Fruit fly (Drosophila melanogaster) whole organism, embryonic: ENCODE measurements around the gene HDAC1.

Experiments
- CG10147 ChIP-seq: fragments of 200-800 bp; sonication (Bioruptor generic); optimal IDR thresholded peaks from 2 replicates; lab custom pipeline; 2019; ENCODE audit warnings: missing biosample characterization, mild to moderate bottlenecking, missing genetic modification characterization, moderate library complexity
- CG10321 ChIP-seq: fragments of 200-800 bp; sonication (Bioruptor generic); IDR thresholded peaks from 2 replicates; pipeline ENCODE4 v1.3.6; 2022; ENCODE audit warnings: missing biosample characterization, missing genetic modification characterization
- CG10959 ChIP-seq: fragments of 200-800 bp; sonication (Bioruptor generic); IDR thresholded peaks from 2 replicates; pipeline ENCODE4 v1.3.6; 2022; ENCODE audit warnings: missing biosample characterization, missing genetic modification characterization
- CG11398 ChIP-seq: fragments of 200-800 bp; sonication (Bioruptor generic); optimal IDR thresholded peaks from 2 replicates; lab custom pipeline; 2016; ENCODE audit warnings: missing biosample characterization, missing genetic modification characterization
- CG12299 ChIP-seq: fragments of 200-800 bp; sonication (Bioruptor generic); optimal IDR thresholded peaks from 2 replicates; lab custom pipeline; 2018; ENCODE audit warnings: missing biosample characterization, mild to moderate bottlenecking, missing genetic modification characterization
- CG12391 ChIP-seq: fragments of 200-800 bp; sonication (Bioruptor generic); optimal IDR thresholded peaks from 3 replicates; lab custom pipeline; 2018; ENCODE audit warnings: missing biosample characterization, mild to moderate bottlenecking, missing genetic modification characterization, moderate library complexity
- CG13123 ChIP-seq: fragments of 200-800 bp; sonication (Bioruptor generic); optimal IDR thresholded peaks from 2 replicates; lab custom pipeline; 2016; ENCODE audit warnings: missing biosample characterization, missing genetic modification characterization
- CG14965 ChIP-seq: fragments of 200-800 bp; sonication (Bioruptor generic); optimal IDR thresholded peaks from 2 replicates; lab custom pipeline; 2016; ENCODE audit warnings: missing biosample characterization, missing genetic modification characterization, borderline replicate concordance
- CG1602 ChIP-seq: fragments of 200-800 bp; sonication (Bioruptor generic); optimal IDR thresholded peaks from 3 replicates; lab custom pipeline; 2016; ENCODE audit warnings: missing biosample characterization, missing genetic modification characterization
- CG17328 ChIP-seq: fragments of 200-800 bp; sonication (Bioruptor generic); IDR thresholded peaks from 2 replicates; pipeline ENCODE4 v1.3.6; 2022; ENCODE audit warnings: missing biosample characterization, missing genetic modification characterization
- CG31388 ChIP-seq: fragments of 200-800 bp; sonication (Bioruptor generic); optimal IDR thresholded peaks from 2 replicates; lab custom pipeline; 2016; ENCODE audit warnings: missing biosample characterization, missing genetic modification characterization
- CG32767 ChIP-seq: fragments of 200-800 bp; sonication (Bioruptor generic); IDR thresholded peaks from 2 replicates; pipeline ENCODE4 v1.3.6; 2022; ENCODE audit warnings: missing biosample characterization, missing genetic modification characterization
- CG32772 ChIP-seq: fragments of 200-800 bp; sonication (Bioruptor generic); IDR thresholded peaks from 2 replicates; pipeline ENCODE4 v1.3.6; 2022; ENCODE audit warnings: missing biosample characterization, missing genetic modification characterization
- CG34422 ChIP-seq: fragments of 200-800 bp; sonication (Bioruptor generic); IDR thresholded peaks from 3 replicates; pipeline ENCODE4 v1.3.6; 2022; ENCODE audit warnings: missing biosample characterization, missing genetic modification characterization
- CG7271 ChIP-seq: fragments of 200-800 bp; sonication (Bioruptor generic); optimal IDR thresholded peaks from 2 replicates; lab custom pipeline; 2018; ENCODE audit warnings: missing biosample characterization, mild to moderate bottlenecking, missing genetic modification characterization, moderate library complexity
- CG7786 ChIP-seq: fragments of 200-800 bp; sonication (Bioruptor generic); optimal IDR thresholded peaks from 2 replicates; lab custom pipeline; 2016; ENCODE audit warnings: missing biosample characterization, missing genetic modification characterization
- CG8765 ChIP-seq: fragments of 200-800 bp; sonication (Bioruptor generic); IDR thresholded peaks from 2 replicates; pipeline ENCODE4 v1.3.6; 2022; ENCODE audit warnings: missing biosample characterization, missing genetic modification characterization
- CG9609 ChIP-seq: fragments of 200-800 bp; sonication (Bioruptor generic); optimal IDR thresholded peaks from 3 replicates; lab custom pipeline; 2016; ENCODE audit warnings: missing biosample characterization, missing genetic modification characterization
- CHES-1-like ChIP-seq: fragments of 200-800 bp; sonication (Bioruptor generic); optimal IDR thresholded peaks from 2 replicates; lab custom pipeline; 2016; ENCODE audit warnings: missing biosample characterization, missing genetic modification characterization
- Hmr ChIP-seq: fragments of 200-800 bp; sonication (Bioruptor generic); optimal IDR thresholded peaks from 3 replicates; lab custom pipeline; 2017; ENCODE audit warnings: mild to moderate bottlenecking, missing biosample characterization, missing genetic modification reagents, missing genetic modification characterization
- Hr39 ChIP-seq: fragments of >200 bp; optimal IDR thresholded peaks from 2 replicates; lab custom pipeline; 2017
- Neu2 ChIP-seq: fragments of 200-800 bp; sonication (Bioruptor generic); optimal IDR thresholded peaks from 3 replicates; lab custom pipeline; 2016; ENCODE audit warnings: missing biosample characterization, missing genetic modification characterization, borderline replicate concordance
- Ravus ChIP-seq: fragments of 200-800 bp; sonication (Bioruptor generic); IDR thresholded peaks from 2 replicates; pipeline ENCODE4 v1.3.6; 2022; ENCODE audit warnings: missing biosample characterization, missing genetic modification characterization
- Scr ChIP-seq: fragments of 200-800 bp; sonication (Bioruptor generic); IDR thresholded peaks from 2 replicates; pipeline ENCODE4 v1.3.6; 2022; ENCODE audit warnings: missing biosample characterization, missing genetic modification characterization; ENCODE audit not compliant: partially characterized antibody
- TFAM ChIP-seq: fragments of 200-800 bp; sonication (Bioruptor generic); optimal IDR thresholded peaks from 2 replicates; lab custom pipeline; 2017; ENCODE audit warnings: missing biosample characterization, missing genetic modification characterization, inconsistent platforms
- ase ChIP-seq: fragments of 200-800 bp; sonication (Bioruptor generic); IDR thresholded peaks from 3 replicates; pipeline ENCODE4 v1.3.6; 2022; ENCODE audit warnings: missing biosample characterization, missing genetic modification characterization
- bowl ChIP-seq: fragments of 200-800 bp; sonication (Bioruptor generic); IDR thresholded peaks from 2 replicates; pipeline ENCODE4 v1.3.6; 2022; ENCODE audit warnings: missing biosample characterization, missing genetic modification characterization
- croc ChIP-seq: fragments of 200-800 bp; sonication (Bioruptor generic); conservative IDR thresholded peaks from 3 replicates; pipeline ENCODE4 v1.3.6; 2022; ENCODE audit warnings: missing biosample characterization, missing genetic modification characterization
- fru ChIP-seq: fragments of >200 bp; optimal IDR thresholded peaks from 2 replicates; lab custom pipeline; 2017
- gce ChIP-seq: fragments of 200-800 bp; sonication (Bioruptor generic); IDR thresholded peaks from 3 replicates; pipeline ENCODE4 v1.3.6; 2022; ENCODE audit warnings: missing biosample characterization, missing genetic modification characterization
- gsb-n ChIP-seq: fragments of 200-800 bp; sonication (Bioruptor generic); optimal IDR thresholded peaks from 3 replicates; lab custom pipeline; 2018; ENCODE audit warnings: missing biosample characterization, mild to moderate bottlenecking, missing genetic modification characterization
- inv ChIP-seq: fragments of 200-800 bp; sonication (Bioruptor generic); IDR thresholded peaks from 2 replicates; pipeline ENCODE4 v1.3.6; 2022; ENCODE audit warnings: missing biosample characterization, missing genetic modification characterization; ENCODE audit not compliant: partially characterized antibody
- kni ChIP-seq: fragments of 200-800 bp; sonication (Bioruptor generic); optimal IDR thresholded peaks from 3 replicates; lab custom pipeline; 2017; ENCODE audit warnings: mild to moderate bottlenecking, missing biosample characterization, missing genetic modification reagents, missing genetic modification characterization
- knrl ChIP-seq: fragments of 200-800 bp; sonication (Bioruptor generic); IDR thresholded peaks from 3 replicates; pipeline ENCODE4 v1.3.6; 2022; ENCODE audit warnings: missing biosample characterization, missing genetic modification characterization; ENCODE audit not compliant: partially characterized antibody
- lbe ChIP-seq: fragments of 200-800 bp; sonication (Bioruptor generic); optimal IDR thresholded peaks from 2 replicates; lab custom pipeline; 2016; ENCODE audit warnings: missing biosample characterization, mild to moderate bottlenecking, missing genetic modification characterization
- mam ChIP-seq: fragments of 200-800 bp; sonication (Bioruptor generic); optimal IDR thresholded peaks from 3 replicates; lab custom pipeline; 2016; ENCODE audit warnings: missing biosample characterization, missing genetic modification characterization
- p53 ChIP-seq: fragments of 200-800 bp; sonication (Bioruptor generic); optimal IDR thresholded peaks from 2 replicates; lab custom pipeline; 2016; ENCODE audit warnings: missing biosample characterization, missing genetic modification characterization
- repo ChIP-seq: fragments of 200-800 bp; sonication (Bioruptor generic); optimal IDR thresholded peaks from 2 replicates; lab custom pipeline; 2016; ENCODE audit warnings: missing biosample characterization, missing genetic modification characterization
- slp2 ChIP-seq: fragments of 200-800 bp; sonication (Bioruptor generic); optimal IDR thresholded peaks from 2 replicates; lab custom pipeline; 2016; ENCODE audit warnings: missing biosample characterization, missing genetic modification characterization
- stwl ChIP-seq: fragments of 200-800 bp; sonication (Bioruptor generic); optimal IDR thresholded peaks from 3 replicates; lab custom pipeline; 2018; ENCODE audit warnings: missing biosample characterization, mild to moderate bottlenecking, missing genetic modification characterization, moderate library complexity
- sug ChIP-seq: fragments of 200-800 bp; optimal IDR thresholded peaks from 2 replicates; lab custom pipeline; 2019; ENCODE audit warnings: missing biosample characterization, mild to moderate bottlenecking, missing genetic modification characterization, moderate library complexity
- unc-4 ChIP-seq: fragments of 200-800 bp; sonication (Bioruptor generic); IDR thresholded peaks from 2 replicates; pipeline ENCODE4 v1.3.6; 2022; ENCODE audit warnings: missing biosample characterization, missing genetic modification characterization; ENCODE audit not compliant: partially characterized antibody

The HDAC1 gene

DNA sequence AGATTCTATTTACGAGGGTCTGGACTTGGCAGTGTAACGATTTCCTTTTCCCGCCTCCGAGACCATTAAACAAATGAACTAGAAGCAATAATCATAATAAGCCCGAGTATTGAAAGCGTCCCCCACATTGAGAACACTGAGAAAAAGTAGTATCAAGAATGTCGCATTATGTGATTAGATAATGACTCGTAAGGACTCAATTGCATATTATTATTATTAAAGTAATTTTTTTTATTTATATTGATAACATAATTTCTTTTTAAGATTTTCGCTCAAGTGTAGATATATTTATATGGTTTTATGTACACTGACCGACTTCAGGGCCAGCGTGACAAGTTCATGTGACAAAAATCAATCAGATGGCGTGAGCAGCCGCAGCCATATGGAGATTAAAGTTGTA lies 23.1 kb upstream of the HDAC1 start (continued):
- TF ChIP-seq CG10147 (GFP tag; lab: Kevin White, UChicago) (peak; percentile 22), unc-4 (no peak), p53 (GFP tag; lab: Kevin White, UChicago) (no peak), CG12299 (tag; lab: Kevin White, UChicago) (no peak), CG11398 (GFP tag; lab: Kevin White, UChicago) (no peak), CG8765 (GFP tag; lab: Robert Waterston, UW) (no peak), ase (no peak), knrl (GFP tag; lab: Robert Waterston, UW) (no peak), CG7271 (tag; lab: Kevin White, UChicago) (no peak), fru (lab: Kevin White, UChicago) (no peak), lbe (GFP tag; lab: Kevin White, UChicago) (no peak), Ravus (peak; percentile 23), repo (no peak), CG17328 (GFP tag; lab: Robert Waterston, UW) (peak; percentile 64), gce (no peak; the same call in 2 of the 3 replicates), CG10321 (no peak), Hr39 (lab: Kevin White, UChicago) (no peak), CG10959 (GFP tag; lab: Robert Waterston, UW) (no peak), CG1602 (GFP tag; lab: Kevin White, UChicago) (no peak), sug (tag; lab: Kevin White, UChicago) (peak; percentile 48), CG32767 (GFP tag; lab: Robert Waterston, UW) (no peak), CG9609 (no peak), CG12391 (tag; lab: Kevin White, UChicago) (peak; percentile 55), Hmr (GFP tag; lab: Kevin White, UChicago) (peak; percentile 40), croc (GFP tag; lab: Robert Waterston, UW) (no peak), CHES-1-like (GFP tag; lab: Kevin White, UChicago) (no peak), inv (GFP tag; lab: Robert Waterston, UW) (no peak), CG32772 (GFP tag; lab: Robert Waterston, UW) (no peak), slp2 (GFP tag; lab: Kevin White, UChicago) (no peak), CG14965 (GFP tag; lab: Kevin White, UChicago) (no peak), gsb-n (peak; percentile 49), CG34422 (GFP tag; lab: Robert Waterston, UW) (0 out of 3 replicates have a peak, but pooled peaks have one; percentile 50), kni (GFP tag; lab: Kevin White, UChicago) (no peak), CG31388 (GFP tag; lab: Kevin White, UChicago) (no peak), stwl (tag; lab: Kevin White, UChicago) (no peak), bowl (GFP tag; lab: Robert Waterston, UW) (no peak), mam (GFP tag; lab: Kevin White, UChicago) (no peak), TFAM (GFP tag; lab: Kevin White, UChicago) (no peak), CG13123 (GFP tag; lab: Kevin White, UChicago) (no peak), Scr (GFP tag; lab: Robert Waterston, UW) (no peak), CG7786 (GFP tag; lab: Kevin White, UChicago) (no peak), Neu2 (no peak)
- TF ChIP-seq, all 482 proteins: peak for 139
